Worm (Caenorhabditis elegans): Measurements from ENCODE around the gene Y54G2A.12.
"Not testable (repeated sequence)": the region's sequence is repeated elsewhere in the genome, so short reads cannot be mapped to it uniquely, and the experiment has no call there.

Y54G2A.12 gene

DNA sequence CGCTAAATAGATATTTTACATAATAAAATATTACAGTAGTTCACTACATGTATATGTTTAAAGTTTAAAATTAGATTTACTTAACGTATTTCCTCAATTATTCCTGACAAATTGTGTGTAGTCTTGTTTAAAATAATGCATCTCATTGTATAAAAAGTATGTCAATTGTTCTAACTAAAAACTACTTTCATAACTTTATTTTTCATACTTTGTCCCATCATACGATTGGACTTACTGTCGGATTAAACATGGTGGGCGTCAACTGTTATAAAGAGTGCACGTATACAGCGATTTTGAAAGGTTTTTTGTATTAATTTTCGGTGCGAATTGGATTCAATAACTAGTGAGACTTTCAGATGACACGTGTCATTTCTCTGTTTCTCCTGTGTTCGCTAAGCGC is 21.0 kb upstream of the Y54G2A.12 start, which contains the start of gene Y54G2A.32:
Y54G2A.32 (plus strand) TSS at position 301 of the 400 bp plus-strand sequence.
- TF ChIP-seq tbx-8 (GFP tag; optimal IDR thresholded peaks at IDR 0.05), result no peak
- TF ChIP-seq unc-120 (tag; optimal IDR thresholded peaks at IDR 0.05; ENCODE audit: poor library complexity, severe bottlenecking), result no peak
- TF ChIP-seq ceh-83 (GFP tag; optimal IDR thresholded peaks at IDR 0.05), result no peak
- TF ChIP-seq nhr-28 (tag; optimal IDR thresholded peaks at IDR 0.05), result no peak
- no peak for TF ChIP-seq hlh-1 (tag; optimal IDR thresholded peaks at IDR 0.05)
- TF ChIP-seq blmp-1 (tag; optimal IDR thresholded peaks at IDR 0.05), result no peak
- no peak for TF ChIP-seq cnd-1 (tag; optimal IDR thresholded peaks at IDR 0.05)
- no peak for TF ChIP-seq ceh-43 (GFP tag; optimal IDR thresholded peaks at IDR 0.05)
- no peak for TF ChIP-seq nhr-76 (tag; optimal IDR thresholded peaks at IDR 0.05)
- TF ChIP-seq ces-1 (GFP tag; optimal IDR thresholded peaks at IDR 0.05), result no peak
- TF ChIP-seq elt-1 (tag; optimal IDR thresholded peaks at IDR 0.05; ENCODE audit: borderline replicate concordance, insufficient read depth), result no peak
- TF ChIP-seq snpc-4 (tag; optimal IDR thresholded peaks at IDR 0.05), result no peak
- TF ChIP-seq lin-13 (tag; optimal IDR thresholded peaks at IDR 0.05), result no peak
- no peak for TF ChIP-seq M03D4.4 (tag; optimal IDR thresholded peaks at IDR 0.05)
- no peak for TF ChIP-seq flh-1 (GFP tag; optimal IDR thresholded peaks at IDR 0.05)
- no peak for TF ChIP-seq ztf-11 (tag; optimal IDR thresholded peaks at IDR 0.05)
- TF ChIP-seq sem-2 (GFP tag; optimal IDR thresholded peaks at IDR 0.05), result no peak
- no peak for TF ChIP-seq lin-32 (GFP tag; optimal IDR thresholded peaks at IDR 0.05)
- no peak for TF ChIP-seq bed-3 (GFP tag; optimal IDR thresholded peaks at IDR 0.05)
- no peak for TF ChIP-seq zip-8 (tag; optimal IDR thresholded peaks at IDR 0.05)

DNA sequence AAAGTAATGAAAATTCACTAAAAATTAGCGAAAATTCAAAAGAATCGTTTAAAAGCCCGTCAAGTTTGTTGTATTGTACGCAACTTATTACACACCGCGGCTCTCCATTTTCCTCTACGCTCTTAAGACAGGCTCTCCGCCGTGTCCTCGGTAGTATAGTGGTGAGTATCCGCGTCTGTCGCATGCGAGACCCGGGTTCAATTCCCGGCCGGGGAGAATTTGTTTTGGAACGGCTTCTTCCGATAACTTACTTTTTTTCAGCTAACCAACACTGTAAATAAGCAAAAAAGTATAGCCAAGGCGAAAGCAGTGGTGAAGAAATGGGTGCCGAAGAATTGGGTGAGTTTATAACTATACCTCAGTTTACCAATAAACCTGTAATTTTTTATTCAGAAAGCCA is 19.6 kb upstream of the Y54G2A.12 start:
- TF ChIP-seq lin-32 (GFP tag; optimal IDR thresholded peaks at IDR 0.05) (peak; percentile 14), mab-5 (tag; optimal IDR thresholded peaks at IDR 0.05) (no peak), cnd-1 (tag; optimal IDR thresholded peaks at IDR 0.05) (peak; percentile 42), pha-4 (tag; optimal IDR thresholded peaks at IDR 0.05) (no peak), nhr-28 (tag; optimal IDR thresholded peaks at IDR 0.05) (no peak), tbx-8 (GFP tag; optimal IDR thresholded peaks at IDR 0.05) (peak; percentile 5), sem-2 (GFP tag; optimal IDR thresholded peaks at IDR 0.05) (peak; percentile 39), nhr-76 (tag; optimal IDR thresholded peaks at IDR 0.05) (no peak), ceh-43 (GFP tag; optimal IDR thresholded peaks at IDR 0.05) (peak; percentile 23), elt-3 (tag; optimal IDR thresholded peaks at IDR 0.05) (no peak), sptf-1 (tag; optimal IDR thresholded peaks at IDR 0.05) (peak; percentile 51), ceh-83 (GFP tag; optimal IDR thresholded peaks at IDR 0.05) (peak; percentile 63), ces-1 (GFP tag; optimal IDR thresholded peaks at IDR 0.05) (no peak), lsy-2 (tag; optimal IDR thresholded peaks at IDR 0.05) (no peak), mep-1 (tag; optimal IDR thresholded peaks at IDR 0.05) (no peak), blmp-1 (tag; optimal IDR thresholded peaks at IDR 0.05) (no peak), bed-3 (GFP tag; optimal IDR thresholded peaks at IDR 0.05) (no peak), unc-62 (GFP tag; optimal IDR thresholded peaks at IDR 0.05) (no peak), nhr-12 (tag; optimal IDR thresholded peaks at IDR 0.05) (no peak), M03D4.4 (tag; optimal IDR thresholded peaks at IDR 0.05) (peak; percentile 56), unc-120 (tag; optimal IDR thresholded peaks at IDR 0.05; ENCODE audit: poor library complexity, severe bottlenecking) (peak; percentile 25), nhr-2 (tag; optimal IDR thresholded peaks at IDR 0.05) (no peak), zip-8 (tag; optimal IDR thresholded peaks at IDR 0.05) (no peak), mls-2 (tag; optimal IDR thresholded peaks at IDR 0.05) (peak; percentile 28), lin-13 (tag; optimal IDR thresholded peaks at IDR 0.05) (no peak), ztf-11 (tag; optimal IDR thresholded peaks at IDR 0.05) (no peak), ham-2 (GFP tag; optimal IDR thresholded peaks at IDR 0.05) (no peak)

DNA sequence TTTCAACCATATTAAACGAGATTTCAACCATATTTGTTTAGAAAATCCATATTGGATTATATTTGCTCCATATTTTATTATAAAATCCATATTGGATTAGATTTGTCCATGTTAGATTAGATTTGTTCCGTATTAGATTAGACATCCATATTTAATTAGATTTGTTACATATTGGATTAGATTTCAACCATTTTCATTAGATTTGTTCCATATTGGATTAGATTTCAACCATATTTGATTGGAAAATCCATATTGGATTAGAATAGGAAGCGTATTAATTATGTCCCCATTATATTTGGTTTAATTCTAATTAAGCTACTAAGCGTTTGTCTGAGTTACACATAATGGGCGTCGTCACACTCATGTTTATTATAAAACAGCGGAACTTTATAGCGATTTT is 18.9 kb upstream of the Y54G2A.12 start, which contains the start of gene Y54G2A.44:
Y54G2A.44 (plus strand) TSS at position 301 of the 400 bp plus-strand sequence.
- TF ChIP-seq mep-1 (tag; optimal IDR thresholded peaks at IDR 0.05); ceh-43 (GFP tag; optimal IDR thresholded peaks at IDR 0.05); unc-120 (tag; optimal IDR thresholded peaks at IDR 0.05; ENCODE audit: poor library complexity, severe bottlenecking): not testable (repeated sequence)

DNA sequence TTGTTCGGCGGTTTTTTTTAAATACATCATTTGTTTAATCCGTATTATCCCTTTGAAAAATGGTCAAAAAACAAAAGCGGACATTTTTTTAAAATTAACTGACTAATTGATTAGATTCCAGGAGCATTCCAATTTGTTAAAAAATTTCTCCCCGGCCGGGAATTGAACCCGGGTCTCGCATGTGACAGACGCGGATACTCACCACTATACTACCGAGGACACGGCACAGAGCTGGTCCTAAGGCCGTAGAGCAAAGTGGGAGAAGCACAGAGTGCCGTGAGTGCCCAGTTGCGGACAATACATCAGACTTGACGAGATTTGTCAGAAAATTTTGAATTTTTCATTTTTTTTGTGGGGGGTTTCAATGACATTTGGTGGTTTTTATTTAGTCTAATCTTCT is 18.4 kb upstream of the Y54G2A.12 start:
- TF ChIP-seq nhr-76 (tag; optimal IDR thresholded peaks at IDR 0.05) (no peak), ham-2 (GFP tag; optimal IDR thresholded peaks at IDR 0.05) (no peak), ces-1 (GFP tag; optimal IDR thresholded peaks at IDR 0.05) (no peak), mls-2 (tag; optimal IDR thresholded peaks at IDR 0.05) (no peak), drap-1 (GFP tag; optimal IDR thresholded peaks at IDR 0.05) (peak; percentile 18), bed-3 (GFP tag; optimal IDR thresholded peaks at IDR 0.05) (peak; percentile 13), unc-120 (tag; optimal IDR thresholded peaks at IDR 0.05; ENCODE audit: poor library complexity, severe bottlenecking) (peak; percentile 24), elt-3 (tag; optimal IDR thresholded peaks at IDR 0.05) (no peak), nhr-2 (tag; optimal IDR thresholded peaks at IDR 0.05) (no peak), cnd-1 (tag; optimal IDR thresholded peaks at IDR 0.05) (peak; percentile 33), sptf-1 (tag; optimal IDR thresholded peaks at IDR 0.05) (peak; percentile 29), ceh-83 (GFP tag; optimal IDR thresholded peaks at IDR 0.05) (peak; percentile 38)
